Fruit fly (Drosophila melanogaster) whole organism, embryonic: ENCODE data around the gene BBS1.

Experiments
- CG10654 ChIP-seq: fragments of 200-800 bp; sonication (Bioruptor generic); optimal IDR thresholded peaks from 2 replicates; lab custom pipeline; 2016; ENCODE audit warnings: missing biosample characterization, missing genetic modification characterization
- CG11085 ChIP-seq: fragments of 200-800 bp; sonication (Bioruptor generic); IDR thresholded peaks from 2 replicates; pipeline ENCODE4 v1.3.6; 2022; ENCODE audit warnings: missing biosample characterization, missing genetic modification characterization
- ci ChIP-seq: fragments of 200-800 bp; sonication (Bioruptor generic); IDR thresholded peaks from 3 replicates; pipeline ENCODE4 v1.3.6; 2022; ENCODE audit warnings: missing biosample characterization, missing genetic modification characterization
- kni ChIP-seq: fragments of 200-800 bp; sonication (Bioruptor generic); optimal IDR thresholded peaks from 3 replicates; lab custom pipeline; 2017; ENCODE audit warnings: mild to moderate bottlenecking, missing biosample characterization, missing genetic modification reagents, missing genetic modification characterization
- mam ChIP-seq: fragments of 200-800 bp; sonication (Bioruptor generic); optimal IDR thresholded peaks from 3 replicates; lab custom pipeline; 2016; ENCODE audit warnings: missing biosample characterization, missing genetic modification characterization
- vnd ChIP-seq: fragments of 200-800 bp; sonication (Bioruptor generic); IDR thresholded peaks from 3 replicates; pipeline ENCODE4 v1.3.6; 2022; ENCODE audit warnings: missing biosample characterization, missing genetic modification characterization; ENCODE audit not compliant: partially characterized antibody
- wor ChIP-seq: fragments of 200-800 bp; sonication (Bioruptor generic); IDR thresholded peaks from 2 replicates; pipeline ENCODE4 v1.3.6; 2022; ENCODE audit warnings: missing biosample characterization, missing genetic modification characterization

- TF ChIP-seq vnd (GFP tag; lab: Robert Waterston, UW) (no peak), ci (GFP tag; lab: Robert Waterston, UW) (no peak), wor (GFP tag; lab: Robert Waterston, UW) (no peak), mam (GFP tag; lab: Kevin White, UChicago) (no peak), kni (GFP tag; lab: Kevin White, UChicago) (no peak), CG10654 (no peak), CG11085 (no peak)
Observed at dm6 chr3L:7088687-7089086, 37.0 kb upstream of the BBS1 start, which contains the start of gene Cpr65Eb.
